Fruit fly (Drosophila melanogaster): ENCODE data around the gene AP-1gamma.

DNA sequence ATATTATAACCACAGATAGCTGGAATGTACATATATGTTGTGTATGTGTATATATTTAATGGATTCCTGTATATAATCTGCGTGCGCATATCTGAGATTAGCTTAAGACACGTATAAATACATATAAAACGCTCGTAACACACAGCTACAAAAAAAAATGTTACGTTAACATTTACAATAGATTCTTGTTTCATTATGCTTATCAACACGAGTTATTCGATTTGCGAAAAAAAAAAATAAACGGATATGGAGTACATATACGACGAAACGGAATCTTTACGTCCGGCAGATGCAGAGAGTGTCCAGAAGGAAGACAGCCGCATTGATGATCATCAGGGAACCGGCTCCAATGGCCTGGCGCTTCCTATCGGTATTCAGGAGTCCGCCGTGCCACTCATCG, 37.2 kb upstream of the AP-1gamma start, which contains the start of gene CG10970:
- TF ChIP-seq psq (optimal IDR thresholded peaks at IDR 0.05) (no peak), ttk (optimal IDR thresholded peaks at IDR 0.05) (no peak), h (optimal IDR thresholded peaks at IDR 0.05) (no peak), Myc (optimal IDR thresholded peaks at IDR 0.05) (no peak), insv (optimal IDR thresholded peaks at IDR 0.05) (no peak)
